Fruit fly (Drosophila melanogaster): Measurements from ENCODE around the gene CG4887.
A peak's percentile ranks its signal among the peaks of the same experiment; 100 is the strongest.

Gene CG4887

dm6 chr2L:1172704-1173107 lies at the start of gene CG4887, which contains the start of gene Charon:
Gene CG4887, plus strand, starts transcription at chr2L:1173009.
Gene Charon, minus strand, starts transcription at chr2L:1172805.
- peak; percentile 50 for TF ChIP-seq CG17801 (GFP tag; optimal IDR thresholded peaks at IDR 0.05; ENCODE audit: partially characterized antibody)

dm6 chr2L:1123078-1123818 lies 49.6 kb upstream of the CG4887 start:
- peak; percentile 35 for TF ChIP-seq CG17801 (GFP tag; optimal IDR thresholded peaks at IDR 0.05; ENCODE audit: partially characterized antibody)

- no peak for TF ChIP-seq CG17801 (GFP tag; optimal IDR thresholded peaks at IDR 0.05; ENCODE audit: partially characterized antibody)
Measured at dm6 chr2L:1124265-1124664, 48.5 kb upstream of the CG4887 start.

- no peak for TF ChIP-seq CG17801 (GFP tag; optimal IDR thresholded peaks at IDR 0.05; ENCODE audit: partially characterized antibody)
Measured at dm6 chr2L:1125437-1125836, 47.4 kb upstream of the CG4887 start.

- no peak for TF ChIP-seq CG17801 (GFP tag; optimal IDR thresholded peaks at IDR 0.05; ENCODE audit: partially characterized antibody)
Measured at dm6 chr2L:1126527-1126926, 46.3 kb upstream of the CG4887 start.

- TF ChIP-seq CG17801 (GFP tag; optimal IDR thresholded peaks at IDR 0.05; ENCODE audit: partially characterized antibody) = no peak
Measured at dm6 chr2L:1127434-1128089, 45.2 kb upstream of the CG4887 start.

dm6 chr2L:1128344-1128931 lies 44.4 kb upstream of the CG4887 start:
- TF ChIP-seq CG17801 (GFP tag; optimal IDR thresholded peaks at IDR 0.05; ENCODE audit: partially characterized antibody) = no peak

- peak; percentile 67 for TF ChIP-seq CG17801 (GFP tag; optimal IDR thresholded peaks at IDR 0.05; ENCODE audit: partially characterized antibody)
Measured at dm6 chr2L:1128932-1129887, 43.6 kb upstream of the CG4887 start, which contains the start of the genes Pino and TBC1D23. Gene Pino, minus strand, starts transcription at chr2L:1128953. Gene TBC1D23, plus strand, starts transcription at chr2L:1129316.

- TF ChIP-seq CG17801 (GFP tag; optimal IDR thresholded peaks at IDR 0.05; ENCODE audit: partially characterized antibody) = no peak
Measured at dm6 chr2L:1134011-1134743, 38.6 kb upstream of the CG4887 start, which contains the start of the genes Iris and CG4577. Gene Iris, minus strand, starts transcription at chr2L:1134098. Gene CG4577, plus strand, starts transcription at chr2L:1134693.

dm6 chr2L:1135495-1135894 lies 37.3 kb upstream of the CG4887 start:
- no peak for TF ChIP-seq CG17801 (GFP tag; optimal IDR thresholded peaks at IDR 0.05; ENCODE audit: partially characterized antibody)

dm6 chr2L:1136993-1137392 lies 35.8 kb upstream of the CG4887 start:
- TF ChIP-seq CG17801 (GFP tag; optimal IDR thresholded peaks at IDR 0.05; ENCODE audit: partially characterized antibody) = no peak

dm6 chr2L:1142730-1143281 lies 30.0 kb upstream of the CG4887 start, which contains the start of gene MFS3:
Gene MFS3, plus strand, starts transcription at chr2L:1143201.
- no peak for TF ChIP-seq CG17801 (GFP tag; optimal IDR thresholded peaks at IDR 0.05; ENCODE audit: partially characterized antibody)

dm6 chr2L:1143286-1143685 lies 29.5 kb upstream of the CG4887 start:
- no peak for TF ChIP-seq CG17801 (GFP tag; optimal IDR thresholded peaks at IDR 0.05; ENCODE audit: partially characterized antibody)

Data from ovary, adult (tissue).